Fruit fly (Drosophila melanogaster) Kc167 (cell line): ENCODE measurements around the gene CG7694.

Experiments used
- Myc ChIP-seq: fragments of >200 bp; optimal IDR thresholded peaks from 2 replicates; lab custom pipeline; 2017; ENCODE audit warnings: missing external identifiers
- h ChIP-seq: fragments of >200 bp; optimal IDR thresholded peaks from 3 replicates; lab custom pipeline; 2018; ENCODE audit warnings: missing external identifiers
- psq ChIP-seq: fragments of >200 bp; optimal IDR thresholded peaks from 2 replicates; lab custom pipeline; 2017; ENCODE audit warnings: missing external identifiers

DNA sequence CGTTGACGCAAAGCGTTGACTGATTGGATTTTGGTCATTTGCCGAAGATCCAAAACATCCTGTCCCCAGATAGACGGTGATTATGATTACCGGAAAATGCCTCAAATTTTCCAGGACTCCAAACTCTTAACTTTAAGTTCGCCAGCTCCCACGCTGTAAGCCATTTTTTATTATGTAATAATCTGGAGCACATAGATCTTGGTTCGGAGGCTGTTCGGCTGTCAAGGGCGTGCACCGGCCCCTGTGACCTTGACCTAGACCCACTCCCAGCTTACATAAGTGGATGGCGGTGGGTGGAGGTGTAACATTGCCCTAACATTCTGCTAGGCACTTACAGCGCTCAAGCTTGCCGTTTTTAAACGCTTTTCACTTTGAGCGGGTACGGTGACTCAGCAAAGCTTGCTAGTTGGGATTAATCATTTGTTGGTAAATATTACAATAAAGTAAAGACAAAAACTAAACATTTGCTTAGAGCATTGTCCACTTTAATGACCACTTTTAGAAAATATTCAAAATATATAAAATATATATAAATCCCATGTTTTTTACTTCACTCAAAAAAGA is 569 bp upstream of the CG7694 start:
- TF ChIP-seq h (lab: Kevin White, UChicago) (no peak), psq (lab: Kevin White, UChicago) (no peak), Myc (lab: Kevin White, UChicago) (no peak)
